Worm (Caenorhabditis elegans) whole organism, L4/young adult: Measurements from ENCODE around the gene rabx-5.

ENCODE experiments used
- W03F9.2 ChIP-seq: fragments of 150-350 bp; optimal IDR thresholded peaks from 2 replicates; lab custom pipeline; 2014; ENCODE audit warnings: missing biosample characterization, missing genetic modification characterization
- dao-5 ChIP-seq: sonication (generic microtip); optimal IDR thresholded peaks from 2 replicates; lab custom pipeline; 2016; ENCODE audit warnings: missing genotype, missing genetic modification characterization, moderate library complexity, missing compliant biosample characterization

- TF ChIP-seq dao-5 (tag; lab: Kevin White, UChicago) (no peak), W03F9.2 (no peak)
These were observed 56.1 kb downstream of the rabx-5 start for ce11 chrIII:10661292-10661691.
